Worm (Caenorhabditis elegans) whole organism, L3 larva: ENCODE results near the gene clk-2.

ENCODE experiments used
- R02D3.7 ChIP-seq: fragments of 150-350 bp; optimal IDR thresholded peaks from 2 replicates; lab custom pipeline; 2014; ENCODE audit warnings: missing biosample characterization, missing genetic modification characterization
- ZK546.5 ChIP-seq: sonication (generic microtip); optimal IDR thresholded peaks from 2 replicates; lab custom pipeline; 2017; ENCODE audit warnings: missing biosample characterization, missing genetic modification characterization
- aly-2 ChIP-seq: fragments of 150-350 bp; optimal IDR thresholded peaks from 2 replicates; lab custom pipeline; 2014; ENCODE audit warnings: missing biosample characterization, missing genetic modification characterization
- ama-1 ChIP-seq: fragments of 150-350 bp; optimal IDR thresholded peaks from 2 replicates; lab custom pipeline; 2018
- ceh-82 ChIP-seq: fragments of 150-350 bp; optimal IDR thresholded peaks from 2 replicates; lab custom pipeline; 2014; ENCODE audit warnings: missing biosample characterization, missing genetic modification characterization
- ceh-9 ChIP-seq: sonication (generic microtip); optimal IDR thresholded peaks from 2 replicates; lab custom pipeline; 2018; ENCODE audit warnings: missing biosample characterization, missing genetic modification characterization
- daf-12 ChIP-seq: fragments of 150-350 bp; optimal IDR thresholded peaks from 2 replicates; lab custom pipeline; 2014; ENCODE audit warnings: missing biosample characterization, missing genetic modification reagents, missing genetic modification characterization
- egl-27 ChIP-seq: sonication (generic microtip); optimal IDR thresholded peaks from 4 replicates; lab custom pipeline; 2017; ENCODE audit warnings: missing biosample characterization, missing genetic modification reagents, missing genetic modification characterization
- egl-5 ChIP-seq: fragments of 150-350 bp; optimal IDR thresholded peaks from 2 replicates; lab custom pipeline; 2017; ENCODE audit warnings: missing biosample characterization, missing genetic modification reagents, missing genetic modification characterization, inconsistent platforms
- elt-1 ChIP-seq: fragments of 150-350 bp; optimal IDR thresholded peaks from 2 replicates; lab custom pipeline; 2014; ENCODE audit warnings: missing biosample characterization, missing genetic modification characterization
- elt-3 ChIP-seq, 3 experiments: fragments of 150-350 bp in 1 of 3; sonication (generic microtip) in 2 of 3; optimal IDR thresholded peaks; 2 replicates in 2 of 3; 4 replicates in 1 of 3; lab custom pipeline; 2014 to 2017; ENCODE audit warnings: missing biosample characterization in 3 of 3, missing genetic modification characterization in 3 of 3
- eor-1 ChIP-seq, 2 experiments: fragments of 150-350 bp; optimal IDR thresholded peaks; 2 replicates each; lab custom pipeline; 2014 to 2018; ENCODE audit warnings: missing biosample characterization in 2 of 2, missing genetic modification characterization in 2 of 2
- fkh-10 ChIP-seq: sonication (generic microtip); optimal IDR thresholded peaks from 2 replicates; lab custom pipeline; 2017; ENCODE audit warnings: missing biosample characterization, missing genetic modification reagents, missing genetic modification characterization
- fos-1 ChIP-seq: fragments of 150-350 bp; optimal IDR thresholded peaks from 2 replicates; lab custom pipeline; 2014; ENCODE audit warnings: missing biosample characterization, missing genetic modification characterization
- hmg-11 ChIP-seq: sonication (generic microtip); optimal IDR thresholded peaks from 2 replicates; lab custom pipeline; 2016; ENCODE audit warnings: missing genetic modification characterization, missing compliant biosample characterization
- jun-1 ChIP-seq: fragments of 150-350 bp; optimal IDR thresholded peaks from 2 replicates; lab custom pipeline; 2014; ENCODE audit warnings: missing biosample characterization, missing genetic modification reagents, missing genetic modification characterization
- lin-39 ChIP-seq: fragments of 150-350 bp; optimal IDR thresholded peaks from 2 replicates; lab custom pipeline; 2018; ENCODE audit warnings: missing biosample characterization, missing genetic modification reagents, missing genetic modification characterization
- lsy-12 ChIP-seq: sonication (generic microtip); optimal IDR thresholded peaks from 2 replicates; lab custom pipeline; 2016; ENCODE audit warnings: mild to moderate bottlenecking, missing genetic modification characterization, missing compliant biosample characterization
- mdl-1 ChIP-seq: fragments of 150-350 bp; optimal IDR thresholded peaks from 2 replicates; lab custom pipeline; 2014; ENCODE audit warnings: missing biosample characterization, missing genetic modification characterization
- mml-1 ChIP-seq: fragments of 150-350 bp; sonication (generic microtip); optimal IDR thresholded peaks from 3 replicates; lab custom pipeline; 2014; ENCODE audit warnings: missing biosample characterization, missing genetic modification characterization
- nfya-1 ChIP-seq: sonication (generic microtip); optimal IDR thresholded peaks from 2 replicates; lab custom pipeline; 2017; ENCODE audit warnings: missing genetic modification characterization, mild to moderate bottlenecking, missing compliant biosample characterization, antibody characterized with exemption, moderate library complexity; ENCODE audit not compliant: insufficient read depth
- nhr-11 ChIP-seq: fragments of 150-350 bp; optimal IDR thresholded peaks from 2 replicates; lab custom pipeline; 2014; ENCODE audit warnings: missing biosample characterization, missing genetic modification characterization
- nhr-12 ChIP-seq: fragments of 150-350 bp; optimal IDR thresholded peaks from 2 replicates; lab custom pipeline; 2014; ENCODE audit warnings: missing biosample characterization, missing genetic modification characterization
- nhr-23 ChIP-seq: fragments of 150-350 bp; optimal IDR thresholded peaks from 2 replicates; lab custom pipeline; 2014; ENCODE audit warnings: missing biosample characterization, missing genetic modification reagents, missing genetic modification characterization
- nhr-237 ChIP-seq: fragments of 150-350 bp; optimal IDR thresholded peaks from 2 replicates; lab custom pipeline; 2014; ENCODE audit warnings: missing biosample characterization, missing genetic modification characterization
- nhr-28 ChIP-seq: fragments of 150-350 bp; optimal IDR thresholded peaks from 2 replicates; lab custom pipeline; 2014; ENCODE audit warnings: missing biosample characterization, missing genetic modification characterization
- nhr-43 ChIP-seq: sonication (generic microtip); optimal IDR thresholded peaks from 2 replicates; lab custom pipeline; 2016; ENCODE audit warnings: mild to moderate bottlenecking, missing genetic modification characterization, missing compliant biosample characterization; ENCODE audit not compliant: poor library complexity, severe bottlenecking
- nhr-67 ChIP-seq: fragments of 150-350 bp; optimal IDR thresholded peaks from 2 replicates; lab custom pipeline; 2014; ENCODE audit warnings: missing biosample characterization, missing genetic modification characterization
- nhr-77 ChIP-seq: fragments of 150-350 bp; optimal IDR thresholded peaks from 2 replicates; lab custom pipeline; 2014; ENCODE audit warnings: missing biosample characterization, missing genetic modification characterization
- pha-4 ChIP-seq: fragments of 150-350 bp; optimal IDR thresholded peaks from 2 replicates; lab custom pipeline; 2014; ENCODE audit warnings: missing biosample characterization, missing genetic modification reagents, missing genetic modification characterization
- pqm-1 ChIP-seq: fragments of 150-350 bp; optimal IDR thresholded peaks from 2 replicates; lab custom pipeline; 2017; ENCODE audit warnings: missing biosample characterization, missing genetic modification characterization, inconsistent platforms
- sea-2 ChIP-seq: fragments of 150-350 bp; sonication (generic microtip); optimal IDR thresholded peaks from 4 replicates; lab custom pipeline; 2014; ENCODE audit warnings: missing biosample characterization, missing genetic modification reagents, missing genetic modification characterization
- skn-1 ChIP-seq: fragments of 150-350 bp; optimal IDR thresholded peaks from 2 replicates; lab custom pipeline; 2014; ENCODE audit warnings: missing biosample characterization, missing genetic modification characterization
- snpc-4 ChIP-seq: fragments of 150-350 bp; optimal IDR thresholded peaks from 2 replicates; lab custom pipeline; 2014; ENCODE audit warnings: missing biosample characterization, missing genetic modification characterization
- tbx-2 ChIP-seq: sonication (generic microtip); optimal IDR thresholded peaks from 2 replicates; lab custom pipeline; 2016; ENCODE audit warnings: mild to moderate bottlenecking, missing genetic modification characterization, missing compliant biosample characterization
- unc-39 ChIP-seq: sonication (generic microtip); optimal IDR thresholded peaks from 4 replicates; lab custom pipeline; 2017; ENCODE audit warnings: missing biosample characterization, missing genetic modification characterization
- unc-62 ChIP-seq: fragments of 150-350 bp; sonication (generic microtip); optimal IDR thresholded peaks from 4 replicates; lab custom pipeline; 2014; ENCODE audit warnings: missing biosample characterization, missing genetic modification reagents, missing genetic modification characterization
- ztf-11 ChIP-seq: fragments of 150-350 bp; optimal IDR thresholded peaks from 2 replicates; lab custom pipeline; 2014; ENCODE audit warnings: missing biosample characterization, missing genetic modification characterization

clk-2 gene

DNA sequence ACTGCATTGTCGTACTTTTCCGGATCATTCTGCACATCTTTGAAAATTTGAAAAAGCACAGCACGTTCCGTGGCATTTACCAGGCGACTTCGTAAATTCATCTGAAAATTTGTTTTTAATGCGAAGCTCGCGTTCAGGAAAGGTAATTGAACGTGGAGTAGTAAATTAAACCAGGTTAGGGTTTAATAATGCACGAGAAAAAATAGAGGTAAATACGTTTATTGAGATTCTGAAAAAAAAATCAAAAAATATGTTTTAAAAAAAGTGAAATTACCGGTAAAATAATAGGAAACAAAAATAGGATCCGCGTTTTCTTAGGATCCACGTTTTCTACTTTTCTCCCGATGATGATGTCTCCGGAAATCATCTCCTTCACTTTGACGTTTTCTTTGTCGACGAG, at the start of gene clk-2:
Gene clk-2 (minus strand): TSS at position 101 of the 400 bp plus-strand sequence.
- TF ChIP-seq nhr-28, result no peak
- TF ChIP-seq ceh-9 (tag; lab: Kevin White, UChicago), result no peak
- TF ChIP-seq ZK546.5 (tag; lab: Kevin White, UChicago), result no peak
- TF ChIP-seq R02D3.7, result no peak
- no peak for TF ChIP-seq ceh-82 (tag; lab: Kevin White, UChicago)
- TF ChIP-seq sea-2, result no peak
- TF ChIP-seq nhr-67, result no peak
- no peak for TF ChIP-seq nhr-23
- no peak for TF ChIP-seq nhr-237 (tag; lab: Kevin White, UChicago)
- TF ChIP-seq nfya-1 (tag; lab: Kevin White, UChicago), result no peak
- no peak for TF ChIP-seq elt-1 (tag; lab: Kevin White, UChicago)
- no peak for TF ChIP-seq fkh-10 (GFP tag; lab: Kevin White, UChicago)
- no peak for TF ChIP-seq egl-27 (tag; lab: Kevin White, UChicago)
- no peak for TF ChIP-seq unc-62 (GFP tag; lab: Kevin White, UChicago)
- TF ChIP-seq nhr-12 (tag; lab: Kevin White, UChicago), result no peak
- no peak for TF ChIP-seq mdl-1 (tag; lab: Kevin White, UChicago)
- no peak for TF ChIP-seq nhr-11 (tag; lab: Kevin White, UChicago)
- no peak for TF ChIP-seq nhr-43

DNA sequence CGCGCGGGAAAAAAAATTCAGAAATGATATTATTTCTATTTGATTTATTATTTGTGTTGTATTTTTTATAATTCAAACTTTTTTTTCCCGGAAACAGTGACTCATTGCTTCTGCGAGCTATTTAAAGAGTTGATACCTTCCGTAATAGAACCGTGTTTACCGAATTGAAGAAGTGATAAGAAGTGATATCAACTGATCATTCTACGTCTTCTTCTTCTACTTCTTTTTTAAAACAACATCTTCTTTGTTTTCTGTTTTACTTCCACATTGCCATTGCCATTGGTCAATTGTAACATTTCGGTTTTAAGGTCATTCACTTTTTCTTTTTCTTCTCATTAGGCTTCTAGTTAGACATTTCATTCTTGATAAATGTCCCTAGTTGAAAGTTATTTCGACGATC, 47.8 kb upstream of the clk-2 start, which contains the start of gene ttr-32:
Gene ttr-32 (plus strand): TSS at position 314 of the 400 bp plus-strand sequence.
- TF ChIP-seq hmg-11 (tag; lab: Kevin White, UChicago) (no peak), unc-62 (GFP tag; lab: Kevin White, UChicago) (no peak), ztf-11 (tag; lab: Kevin White, UChicago) (no peak), nhr-11 (tag; lab: Kevin White, UChicago) (no peak), ceh-82 (tag; lab: Kevin White, UChicago) (no peak), mdl-1 (tag; lab: Kevin White, UChicago) (no peak), aly-2 (no peak), ceh-9 (tag; lab: Kevin White, UChicago) (no peak), skn-1 (no peak), fkh-10 (GFP tag; lab: Kevin White, UChicago) (no peak), egl-5 (tag; lab: Kevin White, UChicago) (no peak), unc-39 (tag; lab: Kevin White, UChicago) (no peak), daf-12 (tag; lab: Kevin White, UChicago) (no peak), tbx-2 (tag; lab: Kevin White, UChicago) (no peak)
- TF ChIP-seq, all 47 proteins: peak for 0

DNA sequence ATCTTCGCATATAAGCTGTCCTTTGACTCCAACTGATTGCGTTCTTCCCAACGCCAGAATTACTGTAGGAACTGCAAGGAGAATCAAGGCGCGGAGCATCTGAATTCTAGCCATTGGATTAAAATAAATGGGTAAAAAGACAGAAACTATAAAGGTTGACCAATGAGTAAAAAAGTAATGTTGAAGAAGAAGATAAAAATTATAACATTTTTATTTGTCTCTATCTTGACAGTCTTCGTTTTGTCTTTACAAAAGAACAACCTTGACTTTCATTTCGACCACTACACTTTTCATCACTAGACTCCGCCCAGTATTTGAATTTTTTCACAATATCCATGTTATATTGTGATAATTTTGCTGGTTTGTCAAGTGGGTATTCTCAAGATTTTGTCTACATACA, 46.9 kb upstream of the clk-2 start, which contains the start of gene ttr-8:
Gene ttr-8 (minus strand): TSS at position 101 of the 400 bp plus-strand sequence.
- TF ChIP-seq lsy-12, result no peak
- no peak for TF ChIP-seq mml-1 (tag; lab: Kevin White, UChicago)
- TF ChIP-seq snpc-4 (tag; lab: Kevin White, UChicago), result no peak
- no peak for TF ChIP-seq unc-39 (tag; lab: Kevin White, UChicago)
- TF ChIP-seq fos-1 (tag; lab: Kevin White, UChicago), result no peak
- no peak for TF ChIP-seq nhr-237 (tag; lab: Kevin White, UChicago)
- TF ChIP-seq fkh-10 (GFP tag; lab: Kevin White, UChicago), result no peak
- no peak for TF ChIP-seq skn-1
- TF ChIP-seq pqm-1 (tag; lab: Kevin White, UChicago), result no peak
- TF ChIP-seq elt-1 (tag; lab: Kevin White, UChicago), result no peak
- no peak for TF ChIP-seq ceh-82 (tag; lab: Kevin White, UChicago)
- TF ChIP-seq eor-1 (tag; optimal IDR thresholded peaks at IDR 0.05; lab: Kevin White, UChicago), result no peak
- TF ChIP-seq nhr-77, result no peak
- TF ChIP-seq ceh-9 (tag; lab: Kevin White, UChicago), result no peak
- TF ChIP-seq elt-3 (tag; optimal IDR thresholded peaks at IDR 0.05; lab: Kevin White, UChicago), result no peak
- no peak for TF ChIP-seq pha-4 (tag; lab: Kevin White, UChicago)
- no peak for TF ChIP-seq mdl-1 (tag; lab: Kevin White, UChicago)
- no peak for TF ChIP-seq nfya-1 (tag; lab: Kevin White, UChicago)
- TF ChIP-seq nhr-43, result no peak
- TF ChIP-seq ama-1 (lab: Kevin White, UChicago), result no peak

DNA sequence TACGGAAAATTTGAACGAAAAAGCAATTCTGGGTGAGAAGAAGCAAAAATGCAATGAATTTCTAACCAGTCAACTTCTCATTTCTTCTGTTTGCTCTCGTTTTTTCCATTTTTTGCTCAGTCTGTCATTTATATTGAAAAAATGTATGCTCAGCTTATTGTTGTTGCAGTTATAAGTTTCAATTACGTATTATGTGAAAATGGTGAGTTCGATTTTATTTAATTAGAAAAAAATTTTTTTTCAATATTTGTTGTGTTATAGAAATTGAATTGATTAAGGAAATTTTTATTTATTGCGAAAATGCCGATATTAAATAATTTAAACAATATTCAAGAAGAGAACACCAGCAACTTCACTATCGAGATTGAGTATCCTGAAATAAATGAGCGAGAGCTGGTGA, 43.5 kb upstream of the clk-2 start, which contains the start of gene lgc-12:
Gene lgc-12 (plus strand): TSS at position 301 of the 400 bp plus-strand sequence.
- TF ChIP-seq nhr-11 (tag; lab: Kevin White, UChicago), result no peak
- no peak for TF ChIP-seq skn-1
- no peak for TF ChIP-seq jun-1 (tag; lab: Kevin White, UChicago)
- no peak for TF ChIP-seq aly-2
- no peak for TF ChIP-seq unc-62 (GFP tag; lab: Kevin White, UChicago)
- no peak for TF ChIP-seq mdl-1 (tag; lab: Kevin White, UChicago)
- TF ChIP-seq elt-1 (tag; lab: Kevin White, UChicago), result no peak
- no peak for TF ChIP-seq daf-12 (tag; lab: Kevin White, UChicago)
- no peak for TF ChIP-seq pha-4 (tag; lab: Kevin White, UChicago)
- no peak for TF ChIP-seq lin-39 (tag; lab: Kevin White, UChicago)
- TF ChIP-seq, all 47 proteins: peak for 0
